Worm (Caenorhabditis elegans): ENCODE results near the gene C25H3.11.

DNA sequence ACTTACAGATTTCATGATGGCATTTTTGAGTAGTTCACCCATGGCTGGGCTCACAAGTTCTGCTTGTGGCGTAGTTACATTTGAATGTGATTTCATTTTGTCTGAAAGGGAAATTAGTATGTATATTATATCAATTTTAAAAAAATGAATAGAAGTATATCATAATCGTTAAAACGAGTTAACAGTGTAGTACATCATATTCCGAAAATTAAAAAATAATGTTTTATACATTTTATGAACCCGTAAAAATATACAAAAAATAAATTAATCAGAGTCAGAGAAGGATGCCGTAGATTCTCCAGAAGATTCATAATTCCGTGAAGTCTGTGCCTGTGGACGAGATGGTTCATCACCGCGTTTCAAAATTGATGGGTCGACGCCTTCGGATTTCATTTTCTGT, 41.9 kb downstream of the C25H3.11 start, which contains the start of gene F59E12.9:
- TF ChIP-seq lsy-2 (tag; optimal IDR thresholded peaks at IDR 0.05) (no peak), snpc-4 (tag; optimal IDR thresholded peaks at IDR 0.05) (no peak), mab-5 (tag; optimal IDR thresholded peaks at IDR 0.05) (no peak), elt-1 (tag; optimal IDR thresholded peaks at IDR 0.05; ENCODE audit: borderline replicate concordance, insufficient read depth) (no peak), unc-62 (GFP tag; optimal IDR thresholded peaks at IDR 0.05) (no peak), elt-3 (tag; optimal IDR thresholded peaks at IDR 0.05) (no peak), nhr-237 (tag; optimal IDR thresholded peaks at IDR 0.05) (no peak), nhr-12 (tag; optimal IDR thresholded peaks at IDR 0.05) (no peak), nhr-28 (tag; optimal IDR thresholded peaks at IDR 0.05) (no peak), ztf-11 (tag; optimal IDR thresholded peaks at IDR 0.05) (no peak), ham-2 (GFP tag; optimal IDR thresholded peaks at IDR 0.05) (no peak), nhr-2 (tag; optimal IDR thresholded peaks at IDR 0.05) (no peak), sptf-1 (tag; optimal IDR thresholded peaks at IDR 0.05) (no peak), pha-4 (tag; optimal IDR thresholded peaks at IDR 0.05) (no peak)
